Fruit fly (Drosophila melanogaster) whole organism, embryonic: ENCODE results near the gene CG42699.
A peak's percentile ranks its signal among the peaks of the same experiment; 100 is the strongest.

Experiments
- Atf-2 ChIP-seq: fragments of 200-800 bp; sonication (Bioruptor generic); optimal IDR thresholded peaks from 2 replicates; lab custom pipeline; 2016; ENCODE audit warnings: missing biosample characterization, missing genetic modification characterization
- Atf3 ChIP-seq: fragments of 200-800 bp; sonication (Bioruptor generic); optimal IDR thresholded peaks from 3 replicates; lab custom pipeline; 2016; ENCODE audit warnings: missing biosample characterization, missing genetic modification characterization
- CG10209 ChIP-seq: fragments of 200-800 bp; sonication (Bioruptor generic); optimal IDR thresholded peaks from 3 replicates; lab custom pipeline; 2017; ENCODE audit warnings: missing biosample characterization, mild to moderate bottlenecking, missing genetic modification characterization, missing genetic modification reagents
- CG10565 ChIP-seq: fragments of 200-800 bp; sonication (Bioruptor generic); optimal IDR thresholded peaks from 3 replicates; lab custom pipeline; 2016; ENCODE audit warnings: missing biosample characterization, mild to moderate bottlenecking, missing genetic modification characterization
- CG10979 ChIP-seq: fragments of 200-800 bp; sonication (Bioruptor generic); optimal IDR thresholded peaks from 2 replicates; lab custom pipeline; 2018; ENCODE audit warnings: missing biosample characterization, mild to moderate bottlenecking, missing genetic modification characterization, moderate library complexity
- CG16815 ChIP-seq: fragments of 200-800 bp; sonication (Bioruptor generic); optimal IDR thresholded peaks from 3 replicates; lab custom pipeline; 2017; ENCODE audit warnings: missing biosample characterization, mild to moderate bottlenecking, missing genetic modification characterization
- CG18599 ChIP-seq: fragments of 200-800 bp; sonication (Bioruptor generic); optimal IDR thresholded peaks from 3 replicates; lab custom pipeline; 2017; ENCODE audit warnings: missing biosample characterization, missing genetic modification characterization, mild to moderate bottlenecking, moderate library complexity, missing genetic modification reagents
- CG2116 ChIP-seq: fragments of 200-800 bp; sonication (Bioruptor generic); optimal IDR thresholded peaks from 3 replicates; lab custom pipeline; 2018; ENCODE audit warnings: missing biosample characterization, mild to moderate bottlenecking, missing genetic modification characterization
- CG2199 ChIP-seq: fragments of 200-800 bp; sonication (Bioruptor generic); IDR thresholded peaks from 3 replicates; pipeline ENCODE4 v1.3.6; 2022; ENCODE audit warnings: missing biosample characterization, missing genetic modification characterization
- CG2202 ChIP-seq: fragments of 200-800 bp; sonication (Bioruptor generic); optimal IDR thresholded peaks from 2 replicates; lab custom pipeline; 2018; ENCODE audit warnings: missing biosample characterization, mild to moderate bottlenecking, missing genetic modification characterization
- CG2678 ChIP-seq: fragments of 200-800 bp; sonication (Bioruptor generic); optimal IDR thresholded peaks from 3 replicates; lab custom pipeline; 2019; ENCODE audit warnings: missing biosample characterization, mild to moderate bottlenecking, missing genetic modification characterization, moderate library complexity
- CG3726 ChIP-seq: fragments of 200-800 bp; sonication (Bioruptor generic); IDR thresholded peaks from 3 replicates; pipeline ENCODE4, ENCODE4 v1.3.6; 2022; ENCODE audit warnings: missing biosample characterization, missing genetic modification characterization
- CG3838 ChIP-seq: fragments of 200-800 bp; sonication (Bioruptor generic); optimal IDR thresholded peaks from 3 replicates; lab custom pipeline; 2016; ENCODE audit warnings: missing biosample characterization, missing genetic modification characterization
- CG3847 ChIP-seq: fragments of 200-800 bp; sonication (Bioruptor generic); IDR thresholded peaks from 2 replicates; pipeline ENCODE4 v1.3.6; 2022; ENCODE audit warnings: missing biosample characterization, missing genetic modification characterization
- CG6689 ChIP-seq: fragments of 200-800 bp; sonication (Bioruptor generic); IDR thresholded peaks from 2 replicates; pipeline ENCODE4 v1.3.6; 2022; ENCODE audit warnings: missing biosample characterization, missing genetic modification characterization
- CG7745 ChIP-seq: fragments of 200-800 bp; sonication (Bioruptor generic); optimal IDR thresholded peaks from 2 replicates; lab custom pipeline; 2018; ENCODE audit warnings: missing biosample characterization, mild to moderate bottlenecking, missing genetic modification characterization, moderate library complexity
- CG9437 ChIP-seq: fragments of 200-800 bp; sonication (Bioruptor generic); optimal IDR thresholded peaks from 2 replicates; lab custom pipeline; 2018; ENCODE audit warnings: missing biosample characterization, mild to moderate bottlenecking, missing genetic modification characterization
- Chrac-16 ChIP-seq: fragments of 200-800 bp; sonication (Bioruptor generic); optimal IDR thresholded peaks from 3 replicates; lab custom pipeline; 2016; ENCODE audit warnings: missing biosample characterization, missing genetic modification characterization
- CrebB ChIP-seq: fragments of 200-800 bp; sonication (Bioruptor generic); optimal IDR thresholded peaks from 3 replicates; lab custom pipeline; 2018; ENCODE audit warnings: missing biosample characterization, mild to moderate bottlenecking, missing genetic modification characterization
- Dad ChIP-seq: fragments of 200-800 bp; sonication (Bioruptor generic); optimal IDR thresholded peaks from 3 replicates; lab custom pipeline; 2016; ENCODE audit warnings: missing biosample characterization, missing genetic modification characterization
- Dbx ChIP-seq: fragments of 200-800 bp; sonication (Bioruptor generic); IDR thresholded peaks from 3 replicates; pipeline ENCODE4 v1.3.6; 2022; ENCODE audit warnings: missing biosample characterization, missing genetic modification characterization
- Dek ChIP-seq: fragments of 200-800 bp; sonication (Bioruptor generic); optimal IDR thresholded peaks from 3 replicates; lab custom pipeline; 2019; ENCODE audit warnings: missing biosample characterization, mild to moderate bottlenecking, missing genetic modification characterization, moderate library complexity
- Dip3 ChIP-seq: fragments of 200-800 bp; sonication (Bioruptor generic); optimal IDR thresholded peaks from 3 replicates; lab custom pipeline; 2016; ENCODE audit warnings: missing biosample characterization, missing genetic modification characterization
- Dll ChIP-seq: fragments of 200-800 bp; sonication (Bioruptor generic); IDR thresholded peaks from 4 replicates; pipeline ENCODE4 v1.3.6; 2022; ENCODE audit warnings: missing biosample characterization, missing genetic modification characterization; ENCODE audit not compliant: partially characterized antibody
- Elba2 ChIP-seq: fragments of 200-800 bp; sonication (Bioruptor generic); optimal IDR thresholded peaks from 3 replicates; lab custom pipeline; 2016; ENCODE audit warnings: missing biosample characterization, missing genetic modification characterization
- Fer3 ChIP-seq: fragments of 200-800 bp; sonication (Bioruptor generic); optimal IDR thresholded peaks from 2 replicates; lab custom pipeline; 2018; ENCODE audit warnings: missing biosample characterization, mild to moderate bottlenecking, missing genetic modification characterization, moderate library complexity
- Hsf ChIP-seq: fragments of 200-800 bp; sonication (Bioruptor generic); optimal IDR thresholded peaks from 3 replicates; lab custom pipeline; 2016; ENCODE audit warnings: missing biosample characterization, missing genetic modification characterization
- MESR4 ChIP-seq: fragments of 200-800 bp; sonication (Bioruptor generic); optimal IDR thresholded peaks from 2 replicates; lab custom pipeline; 2018; ENCODE audit warnings: missing biosample characterization, mild to moderate bottlenecking, missing genetic modification characterization, moderate library complexity
- MTF-1 ChIP-seq: fragments of 200-800 bp; sonication (Bioruptor generic); optimal IDR thresholded peaks from 2 replicates; lab custom pipeline; 2018; ENCODE audit warnings: missing biosample characterization, mild to moderate bottlenecking, missing genetic modification characterization, borderline replicate concordance
- Mes4 ChIP-seq: fragments of 200-800 bp; sonication (Bioruptor generic); optimal IDR thresholded peaks from 2 replicates; lab custom pipeline; 2016; ENCODE audit warnings: missing biosample characterization, missing genetic modification characterization
- Side ChIP-seq: fragments of 200-800 bp; sonication (Bioruptor generic); optimal IDR thresholded peaks from 2 replicates; lab custom pipeline; 2016; ENCODE audit warnings: missing biosample characterization, missing genetic modification characterization
- Sry-β ChIP-seq: fragments of 200-800 bp; sonication (Bioruptor generic); optimal IDR thresholded peaks from 2 replicates; lab custom pipeline; 2018; ENCODE audit warnings: missing biosample characterization, mild to moderate bottlenecking, missing genetic modification characterization, moderate library complexity
- Ssrp ChIP-seq: fragments of 200-800 bp; sonication (Bioruptor generic); optimal IDR thresholded peaks from 2 replicates; lab custom pipeline; 2018; ENCODE audit warnings: missing biosample characterization, mild to moderate bottlenecking, missing genetic modification characterization, moderate library complexity
- ap ChIP-seq: fragments of 200-800 bp; sonication (Bioruptor generic); IDR thresholded peaks from 2 replicates; pipeline ENCODE4 v1.3.6; 2022; ENCODE audit warnings: missing biosample characterization, missing genetic modification characterization
- bcd ChIP-seq: fragments of 200-800 bp; sonication (Bioruptor generic); optimal IDR thresholded peaks from 2 replicates; lab custom pipeline; 2017; ENCODE audit warnings: missing biosample characterization, mild to moderate bottlenecking, missing genetic modification characterization
- ci ChIP-seq: fragments of 200-800 bp; sonication (Bioruptor generic); IDR thresholded peaks from 3 replicates; pipeline ENCODE4 v1.3.6; 2022; ENCODE audit warnings: missing biosample characterization, missing genetic modification characterization
- crp ChIP-seq, 2 experiments: fragments of 200-800 bp; sonication (Bioruptor generic); optimal IDR thresholded peaks; 2 replicates in 1 of 2; 3 replicates in 1 of 2; lab custom pipeline; 2017; ENCODE audit warnings: missing biosample characterization in 2 of 2, missing genetic modification characterization in 2 of 2, mild to moderate bottlenecking in 1 of 2, moderate library complexity in 1 of 2
- dpn ChIP-seq, 2 experiments: fragments of 200-800 bp; sonication (Bioruptor generic); optimal IDR thresholded peaks; 3 replicates each; lab custom pipeline; 2016; ENCODE audit warnings: missing biosample characterization in 2 of 2, missing genetic modification characterization in 2 of 2
- ems ChIP-seq: fragments of 200-800 bp; sonication (Bioruptor generic); optimal IDR thresholded peaks from 3 replicates; lab custom pipeline; 2016; ENCODE audit warnings: missing biosample characterization, missing genetic modification characterization
- gcm2 ChIP-seq: fragments of 200-800 bp; sonication (Bioruptor generic); optimal IDR thresholded peaks from 2 replicates; lab custom pipeline; 2016; ENCODE audit warnings: missing biosample characterization, missing genetic modification characterization
- gro ChIP-seq: fragments of 200-800 bp; sonication (Bioruptor generic); optimal IDR thresholded peaks from 2 replicates; lab custom pipeline; 2016; ENCODE audit warnings: missing biosample characterization, missing genetic modification characterization
- h ChIP-seq: fragments of >200 bp; optimal IDR thresholded peaks from 2 replicates; lab custom pipeline; 2017
- kni ChIP-seq: fragments of 200-800 bp; sonication (Bioruptor generic); optimal IDR thresholded peaks from 3 replicates; lab custom pipeline; 2017; ENCODE audit warnings: mild to moderate bottlenecking, missing biosample characterization, missing genetic modification reagents, missing genetic modification characterization
- nmo ChIP-seq: fragments of 200-800 bp; sonication (Bioruptor generic); optimal IDR thresholded peaks from 2 replicates; lab custom pipeline; 2018; ENCODE audit warnings: missing biosample characterization, mild to moderate bottlenecking, missing genetic modification characterization, moderate library complexity
- otp ChIP-seq: fragments of 200-800 bp; sonication (Bioruptor generic); IDR thresholded peaks from 3 replicates; pipeline ENCODE4, ENCODE4 v1.3.6; 2022; ENCODE audit warnings: missing biosample characterization, missing genetic modification characterization
- pfk ChIP-seq: fragments of 200-800 bp; sonication (Bioruptor generic); optimal IDR thresholded peaks from 2 replicates; lab custom pipeline; 2018; ENCODE audit warnings: missing biosample characterization, mild to moderate bottlenecking, missing genetic modification characterization, moderate library complexity
- sc ChIP-seq, 3 experiments: fragments of >200 bp in 2 of 3; fragments of 200-800 bp in 1 of 3; sonication (Bioruptor generic) in 1 of 3; optimal IDR thresholded peaks; 2 replicates in 2 of 3; 3 replicates in 1 of 3; lab custom pipeline; 2017; ENCODE audit warnings: mild to moderate bottlenecking in 1 of 3, missing biosample characterization in 1 of 3, missing genetic modification characterization in 1 of 3, missing genetic modification reagents in 1 of 3
- so ChIP-seq: fragments of 200-800 bp; sonication (Bioruptor generic); IDR thresholded peaks from 3 replicates; pipeline ENCODE4 v1.3.6; 2022; ENCODE audit warnings: missing biosample characterization, missing genetic modification characterization
- sob ChIP-seq: fragments of 200-800 bp; sonication (Bioruptor generic); IDR thresholded peaks from 2 replicates; pipeline ENCODE4 v1.3.6; 2022; ENCODE audit warnings: missing biosample characterization, missing genetic modification characterization
- tap ChIP-seq: fragments of 200-800 bp; optimal IDR thresholded peaks from 3 replicates; lab custom pipeline; 2019; ENCODE audit warnings: missing biosample characterization, mild to moderate bottlenecking, missing genetic modification characterization, moderate library complexity

CG42699 gene

DNA sequence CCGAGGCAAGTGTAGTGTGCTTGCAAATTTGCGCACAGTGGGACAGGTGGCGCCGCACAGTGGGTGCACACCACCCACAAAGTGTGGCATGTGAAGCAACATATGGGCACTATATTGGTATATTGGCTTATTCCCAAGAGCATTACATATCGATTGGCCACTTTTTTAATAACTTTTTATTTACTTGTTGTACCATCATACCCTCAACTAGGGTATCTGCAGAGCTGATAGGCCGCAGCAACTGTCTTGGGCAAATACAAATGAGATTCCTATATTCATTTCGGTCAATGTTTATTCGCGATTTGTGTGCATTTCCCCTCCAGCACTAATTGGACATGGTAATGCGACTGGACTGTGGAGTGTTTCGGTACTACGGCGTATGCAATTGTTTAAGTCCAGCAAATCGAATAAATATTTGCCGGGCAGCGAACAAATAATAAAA, 39.6 kb upstream of the CG42699 start (continued):
- TF ChIP-seq bcd (GFP tag; lab: Kevin White, UChicago) (peak; percentile 40), MESR4 (GFP tag; lab: Kevin White, UChicago) (no peak), Hsf (peak; percentile 57), Sry-β (GFP tag; lab: Kevin White, UChicago) (peak; percentile 28), CG3838 (GFP tag; lab: Kevin White, UChicago) (no peak), CG9437 (no peak), Mes4 (GFP tag; lab: Kevin White, UChicago) (peak; percentile 23), Elba2 (GFP tag; lab: Kevin White, UChicago) (no peak), Dad (peak; percentile 7), CG2199 (GFP tag; lab: Robert Waterston, UW) (no peak), ap (0 out of 2 replicates have a peak, but pooled peaks have one; percentile 55), pfk (no peak), kni (no peak), crp (GFP tag; optimal IDR thresholded peaks at IDR 0.05; lab: Kevin White, UChicago) (peak in 1 of 2 experiments; percentile 7), so (GFP tag; lab: Robert Waterston, UW) (peak; percentile 43; the same call in 1 of the 3 replicates), CG2202 (tag; lab: Kevin White, UChicago) (peak; percentile 59), Fer3 (peak; percentile 31), Dll (GFP tag; lab: Robert Waterston, UW) (no peak), CG16815 (GFP tag; lab: Kevin White, UChicago) (no peak), CG10979 (tag; lab: Kevin White, UChicago) (peak; percentile 15), Dbx (0 out of 3 replicates have a peak, but pooled peaks have one; percentile 7), Atf3 (GFP tag; lab: Kevin White, UChicago) (no peak), Chrac-16 (no peak), sob (peak; percentile 16; the same call in 1 of the 2 replicates), Dek (tag; lab: Kevin White, UChicago) (no peak), Atf-2 (peak; percentile 33), nmo (GFP tag; lab: Kevin White, UChicago) (peak; percentile 52), dpn (GFP tag; optimal IDR thresholded peaks at IDR 0.05; lab: Kevin White, UChicago) (peak; percentile 32 to 46), otp (GFP tag; lab: Robert Waterston, UW) (peak; percentile 42; the same call in 1 of the 3 replicates), gcm2 (no peak), gro (GFP tag; lab: Kevin White, UChicago) (no peak), CG18599 (GFP tag; lab: Kevin White, UChicago) (no peak), CG2116 (GFP tag; lab: Kevin White, UChicago) (peak; percentile 27), Ssrp (tag; lab: Kevin White, UChicago) (peak; percentile 33), ci (GFP tag; lab: Robert Waterston, UW) (peak; percentile 72), h (lab: Kevin White, UChicago) (no peak), MTF-1 (peak; percentile 61), Side (GFP tag; lab: Kevin White, UChicago) (no peak), tap (tag; lab: Kevin White, UChicago) (peak; percentile 44), CG10565 (GFP tag; lab: Kevin White, UChicago) (no peak), CG3847 (GFP tag; lab: Robert Waterston, UW) (no peak), Dip3 (no peak), CrebB (tag; lab: Kevin White, UChicago) (no peak), CG10209 (GFP tag; lab: Kevin White, UChicago) (peak; percentile 43), CG3726 (GFP tag; lab: Robert Waterston, UW) (peak; percentile 45; the same call in 1 of the 3 replicates), CG6689 (GFP tag; lab: Robert Waterston, UW) (peak; percentile 52; the same call in 1 of the 2 replicates), sc (optimal IDR thresholded peaks at IDR 0.05; lab: Kevin White, UChicago) (no peak), sc (GFP tag; optimal IDR thresholded peaks at IDR 0.05; lab: Kevin White, UChicago) (peak; percentile 65), CG2678 (tag; lab: Kevin White, UChicago) (peak; percentile 59), CG7745 (no peak), ems (GFP tag; lab: Kevin White, UChicago) (no peak)
